Worm (Caenorhabditis elegans): ENCODE results near the gene islo-1.
A peak's percentile ranks its signal among the peaks of the same experiment; 100 is the strongest.

islo-1 gene

ce11 chrIV:8170264-8170663, 34.1 kb downstream of the islo-1 start:
- TF ChIP-seq hmg-20 (GFP tag; IDR thresholded peaks at IDR 0.05) (no peak), hmg-1.2 (GFP tag; IDR thresholded peaks at IDR 0.05) (peak; percentile 70; the same call in 1 of the 2 replicates)

- peak; percentile 66 for TF ChIP-seq ceh-27 (GFP tag; optimal IDR thresholded peaks at IDR 0.05)
- TF ChIP-seq ceh-58 (GFP tag; IDR thresholded peaks at IDR 0.05): no peak
Observed at ce11 chrIV:8171376-8171775, 35.2 kb downstream of the islo-1 start.

ce11 chrIV:8173610-8174009, 37.4 kb downstream of the islo-1 start:
- no peak for TF ChIP-seq F10E7.11 (tag; optimal IDR thresholded peaks at IDR 0.05)
- TF ChIP-seq sea-2 (GFP tag; IDR thresholded peaks at IDR 0.05): no peak
- TF ChIP-seq ztf-18 (tag; optimal IDR thresholded peaks at IDR 0.05): no peak
- no peak for TF ChIP-seq madf-10 (tag; optimal IDR thresholded peaks at IDR 0.05)
- TF ChIP-seq F57C9.4 (tag; optimal IDR thresholded peaks at IDR 0.05): no peak
- no peak for TF ChIP-seq ama-1 (optimal IDR thresholded peaks at IDR 0.05)
- TF ChIP-seq ama-1 (GFP tag; optimal IDR thresholded peaks at IDR 0.05): no peak
- no peak for TF ChIP-seq rec-8 (tag; optimal IDR thresholded peaks at IDR 0.05)
- TF ChIP-seq ztf-26 (tag; optimal IDR thresholded peaks at IDR 0.05): no peak
- TF ChIP-seq C17E4.6 (GFP tag; IDR thresholded peaks at IDR 0.05): no peak
- TF ChIP-seq nhr-27 (tag; optimal IDR thresholded peaks at IDR 0.05): no peak
- no peak for TF ChIP-seq ekl-4 (GFP tag; IDR thresholded peaks at IDR 0.05)
- no peak for TF ChIP-seq atf-7 (tag; optimal IDR thresholded peaks at IDR 0.05)

- TF ChIP-seq ztf-3 (GFP tag; optimal IDR thresholded peaks at IDR 0.05) (no peak), ets-4 (GFP tag; optimal IDR thresholded peaks at IDR 0.05) (peak; percentile 23), nhr-80 (tag; optimal IDR thresholded peaks at IDR 0.05) (peak; percentile 91), lin-40 (tag; optimal IDR thresholded peaks at IDR 0.05) (no peak), F52B5.7 (tag; optimal IDR thresholded peaks at IDR 0.05) (no peak), dpff-1 (tag; optimal IDR thresholded peaks at IDR 0.05) (no peak)
Observed at ce11 chrIV:8174792-8175191, 38.6 kb downstream of the islo-1 start.

DNA sequence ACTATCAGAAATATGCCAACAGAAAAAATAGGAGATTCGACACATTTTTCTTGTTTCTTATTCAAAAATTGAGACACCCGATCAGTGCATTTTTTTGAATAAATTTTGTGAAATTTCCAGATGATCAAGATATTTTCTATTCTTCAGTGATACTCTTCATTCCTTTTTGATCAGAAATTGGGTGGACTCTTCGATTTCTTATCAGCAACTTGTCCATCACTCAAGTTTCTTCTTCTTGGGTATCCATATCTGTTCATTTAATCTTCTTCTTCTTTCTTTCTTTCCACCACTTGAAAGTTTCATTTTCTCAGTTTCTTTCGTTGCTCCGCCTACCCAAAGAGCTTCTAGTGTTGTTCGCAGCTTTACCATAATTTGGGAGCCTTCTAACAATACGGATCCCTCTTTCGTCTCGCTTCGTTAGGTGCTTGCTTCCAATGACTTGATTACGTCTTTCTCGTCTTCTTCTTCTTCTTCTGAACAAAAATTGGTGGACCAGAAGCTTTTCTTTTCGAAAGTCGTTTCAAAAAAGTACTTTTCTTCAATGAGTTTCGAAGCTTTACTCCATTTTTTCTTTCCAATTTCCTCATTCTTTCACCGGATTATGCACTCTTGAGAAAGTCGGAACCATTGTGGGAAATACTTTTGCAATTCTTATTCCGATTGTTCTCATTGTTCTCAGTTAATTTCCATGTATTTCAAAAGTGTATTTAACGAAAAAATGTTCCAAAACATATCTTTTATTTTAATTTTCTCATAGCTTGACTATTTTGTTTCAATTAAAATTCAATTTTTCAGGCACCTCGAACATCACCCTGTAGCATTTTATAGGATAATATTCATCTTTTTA, 39.7 kb downstream of the islo-1 start, which contains the start of gene pct-1:
Gene pct-1, plus strand, starts transcription at position 797 of the 847 bp plus-strand sequence.
- TF ChIP-seq egrh-3 (GFP tag; IDR thresholded peaks at IDR 0.05): no peak
- TF ChIP-seq him-1 (tag; optimal IDR thresholded peaks at IDR 0.05): no peak
- TF ChIP-seq dox-1 (GFP tag; IDR thresholded peaks at IDR 0.05): no peak
- TF ChIP-seq attf-3 (GFP tag; conservative IDR thresholded peaks at IDR 0.05): no peak
- no peak for TF ChIP-seq Y53F4B.3 (GFP tag; IDR thresholded peaks at IDR 0.05)
- TF ChIP-seq F23B12.7 (tag; optimal IDR thresholded peaks at IDR 0.05; ENCODE audit: insufficient read depth): no peak
- no peak for TF ChIP-seq nhr-120 (GFP tag; IDR thresholded peaks at IDR 0.05)
- TF ChIP-seq ztf-26 (tag; optimal IDR thresholded peaks at IDR 0.05): no peak
- no peak for TF ChIP-seq lin-40 (tag; optimal IDR thresholded peaks at IDR 0.05)
- no peak for TF ChIP-seq atf-7 (tag; optimal IDR thresholded peaks at IDR 0.05)
- TF ChIP-seq dpff-1 (tag; optimal IDR thresholded peaks at IDR 0.05): no peak
- no peak for TF ChIP-seq F49E8.2 (tag; optimal IDR thresholded peaks at IDR 0.05; ENCODE audit: insufficient read depth)
- no peak for TF ChIP-seq athp-1 (tag; optimal IDR thresholded peaks at IDR 0.05)
- TF ChIP-seq hmg-20 (GFP tag; IDR thresholded peaks at IDR 0.05): no peak
- no peak for TF ChIP-seq Y53G8AR.9 (GFP tag; conservative IDR thresholded peaks at IDR 0.05)
